Fruit fly (Drosophila melanogaster) whole organism: ENCODE results near the gene CG6138.

ENCODE experiments used
- CG8478 ChIP-seq: fragments of >200 bp; optimal IDR thresholded peaks from 2 replicates; lab custom pipeline; 2018; ENCODE audit warnings: inconsistent platforms
- Dll ChIP-seq: fragments of >200 bp; optimal IDR thresholded peaks from 2 replicates; lab custom pipeline; 2017
- EcR ChIP-seq, 2 experiments: fragments of >200 bp; optimal IDR thresholded peaks; 2 replicates each; lab custom pipeline; 2017; ENCODE audit warnings: missing biosample characterization in 2 of 2, missing genetic modification characterization in 2 of 2, missing genetic modification reagents in 2 of 2
- pan ChIP-seq: fragments of >200 bp; optimal IDR thresholded peaks from 2 replicates; lab custom pipeline; 2017
- psq ChIP-seq: fragments of >200 bp; optimal IDR thresholded peaks from 2 replicates; lab custom pipeline; 2017
- usp ChIP-seq: fragments of >200 bp; optimal IDR thresholded peaks from 2 replicates; lab custom pipeline; 2017; ENCODE audit warnings: missing biosample characterization, missing genetic modification characterization, mixed read lengths

- TF ChIP-seq usp (GFP tag; lab: Kevin White, UChicago), result no peak
- no peak for TF ChIP-seq Dll (lab: Kevin White, UChicago)
- TF ChIP-seq pan (lab: Kevin White, UChicago), result no peak
- no peak for TF ChIP-seq CG8478 (lab: Kevin White, UChicago)
- TF ChIP-seq EcR (GFP tag; optimal IDR thresholded peaks at IDR 0.05; lab: Kevin White, UChicago), result no peak
- no peak for TF ChIP-seq psq (lab: Kevin White, UChicago)
Measured at dm6 chr2L:10539360-10539759, 27.7 kb upstream of the CG6138 start.
